Worm (Caenorhabditis elegans) whole organism, mixed stage, embryonic: ENCODE results near the gene W02F12.2.

ENCODE experiments used
- M03D4.4 ChIP-seq: sonication (generic microtip); optimal IDR thresholded peaks from 2 replicates; lab custom pipeline; 2017; ENCODE audit warnings: mild to moderate bottlenecking, missing genetic modification characterization, missing compliant biosample characterization
- bed-3 ChIP-seq: fragments of 200-800 bp; sonication (Bioruptor generic); optimal IDR thresholded peaks from 3 replicates; lab custom pipeline; 2018; ENCODE audit warnings: mild to moderate bottlenecking, missing genetic modification characterization, moderate library complexity, missing compliant biosample characterization
- blmp-1 ChIP-seq: fragments of 150-350 bp; optimal IDR thresholded peaks from 2 replicates; lab custom pipeline; 2014; ENCODE audit warnings: missing biosample characterization, missing genetic modification characterization
- ceh-39 ChIP-seq: fragments of 150-350 bp; optimal IDR thresholded peaks from 2 replicates; lab custom pipeline; 2014; ENCODE audit warnings: missing biosample characterization, missing genetic modification characterization
- ceh-83 ChIP-seq: fragments of 200-800 bp; sonication (Bioruptor generic); optimal IDR thresholded peaks from 2 replicates; lab custom pipeline; 2018; ENCODE audit warnings: mild to moderate bottlenecking, missing genetic modification characterization, missing compliant biosample characterization
- ces-1 ChIP-seq: fragments of 150-350 bp; optimal IDR thresholded peaks from 2 replicates; lab custom pipeline; 2014; ENCODE audit warnings: missing biosample characterization, missing genetic modification reagents, missing genetic modification characterization
- cnd-1 ChIP-seq: fragments of 200-800 bp; sonication (Bioruptor generic); optimal IDR thresholded peaks from 2 replicates; lab custom pipeline; 2018; ENCODE audit warnings: mild to moderate bottlenecking, missing genetic modification characterization, missing compliant biosample characterization
- elt-1 ChIP-seq: sonication (generic microtip); optimal IDR thresholded peaks from 2 replicates; lab custom pipeline; 2017; ENCODE audit warnings: missing genetic modification characterization, mild to moderate bottlenecking, missing compliant biosample characterization, antibody characterized with exemption, moderate library complexity, borderline replicate concordance; ENCODE audit not compliant: insufficient read depth
- elt-3 ChIP-seq: fragments of 150-350 bp; optimal IDR thresholded peaks from 2 replicates; lab custom pipeline; 2014; ENCODE audit warnings: missing biosample characterization, missing genetic modification characterization
- flh-1 ChIP-seq: fragments of 200-800 bp; sonication (Bioruptor generic); optimal IDR thresholded peaks from 2 replicates; lab custom pipeline; 2018; ENCODE audit warnings: mild to moderate bottlenecking, missing genetic modification characterization, moderate library complexity, missing compliant biosample characterization
- ham-2 ChIP-seq: fragments of 200-800 bp; sonication (Bioruptor generic); optimal IDR thresholded peaks from 2 replicates; lab custom pipeline; 2018; ENCODE audit warnings: mild to moderate bottlenecking, missing genetic modification characterization, missing compliant biosample characterization
- hlh-1 ChIP-seq: fragments of 150-350 bp; optimal IDR thresholded peaks from 2 replicates; lab custom pipeline; 2014; ENCODE audit warnings: missing biosample characterization, missing genetic modification reagents, missing genetic modification characterization
- lin-13 ChIP-seq: fragments of 150-350 bp; optimal IDR thresholded peaks from 2 replicates; lab custom pipeline; 2014; ENCODE audit warnings: missing biosample characterization, missing genetic modification characterization
- lin-32 ChIP-seq: fragments of 200-800 bp; sonication (Bioruptor generic); optimal IDR thresholded peaks from 2 replicates; lab custom pipeline; 2018; ENCODE audit warnings: mild to moderate bottlenecking, missing genetic modification characterization, missing compliant biosample characterization
- lsy-2 ChIP-seq: fragments of 150-350 bp; optimal IDR thresholded peaks from 2 replicates; lab custom pipeline; 2014; ENCODE audit warnings: missing biosample characterization, missing genetic modification characterization
- mep-1 ChIP-seq: fragments of 150-350 bp; optimal IDR thresholded peaks from 2 replicates; lab custom pipeline; 2017; ENCODE audit warnings: missing biosample characterization, missing genetic modification reagents, missing genetic modification characterization, inconsistent platforms
- mls-2 ChIP-seq: sonication (generic microtip); optimal IDR thresholded peaks from 2 replicates; lab custom pipeline; 2016; ENCODE audit warnings: mild to moderate bottlenecking, missing genetic modification characterization, moderate library complexity, missing compliant biosample characterization
- nhr-12 ChIP-seq: fragments of 150-350 bp; optimal IDR thresholded peaks from 2 replicates; lab custom pipeline; 2014; ENCODE audit warnings: missing biosample characterization, missing genetic modification characterization
- nhr-237 ChIP-seq: fragments of 150-350 bp; optimal IDR thresholded peaks from 2 replicates; lab custom pipeline; 2014; ENCODE audit warnings: missing biosample characterization, missing genetic modification characterization
- nhr-28 ChIP-seq: fragments of 150-350 bp; optimal IDR thresholded peaks from 2 replicates; lab custom pipeline; 2014; ENCODE audit warnings: missing biosample characterization, missing genetic modification characterization
- pha-4 ChIP-seq: fragments of 150-350 bp; optimal IDR thresholded peaks from 2 replicates; lab custom pipeline; 2018; ENCODE audit warnings: missing biosample characterization, missing genetic modification reagents, missing genetic modification characterization
- snpc-4 ChIP-seq: fragments of 150-350 bp; optimal IDR thresholded peaks from 2 replicates; lab custom pipeline; 2014; ENCODE audit warnings: missing biosample characterization, missing genetic modification characterization
- sptf-1 ChIP-seq: sonication (generic microtip); optimal IDR thresholded peaks from 2 replicates; lab custom pipeline; 2017; ENCODE audit warnings: mild to moderate bottlenecking, missing genetic modification characterization, moderate library complexity, missing compliant biosample characterization
- tbx-8 ChIP-seq: fragments of 200-800 bp; sonication (Bioruptor generic); optimal IDR thresholded peaks from 2 replicates; lab custom pipeline; 2018; ENCODE audit warnings: mild to moderate bottlenecking, missing genetic modification characterization, moderate library complexity, missing compliant biosample characterization
- unc-120 ChIP-seq: sonication (generic microtip); optimal IDR thresholded peaks from 2 replicates; lab custom pipeline; 2017; ENCODE audit warnings: missing genetic modification characterization, missing compliant biosample characterization; ENCODE audit not compliant: poor library complexity, severe bottlenecking
- unc-39 ChIP-seq: fragments of 150-350 bp; optimal IDR thresholded peaks from 2 replicates; lab custom pipeline; 2014; ENCODE audit warnings: missing biosample characterization, missing genetic modification characterization
- unc-62 ChIP-seq: fragments of 150-350 bp; optimal IDR thresholded peaks from 2 replicates; lab custom pipeline; 2014; ENCODE audit warnings: missing biosample characterization, missing genetic modification reagents, missing genetic modification characterization
- zip-8 ChIP-seq: fragments of 150-350 bp; optimal IDR thresholded peaks from 2 replicates; lab custom pipeline; 2014; ENCODE audit warnings: missing biosample characterization, missing genetic modification characterization
- ztf-11 ChIP-seq: fragments of 150-350 bp; optimal IDR thresholded peaks from 2 replicates; lab custom pipeline; 2014; ENCODE audit warnings: missing biosample characterization, missing genetic modification characterization

W02F12.2 gene

DNA sequence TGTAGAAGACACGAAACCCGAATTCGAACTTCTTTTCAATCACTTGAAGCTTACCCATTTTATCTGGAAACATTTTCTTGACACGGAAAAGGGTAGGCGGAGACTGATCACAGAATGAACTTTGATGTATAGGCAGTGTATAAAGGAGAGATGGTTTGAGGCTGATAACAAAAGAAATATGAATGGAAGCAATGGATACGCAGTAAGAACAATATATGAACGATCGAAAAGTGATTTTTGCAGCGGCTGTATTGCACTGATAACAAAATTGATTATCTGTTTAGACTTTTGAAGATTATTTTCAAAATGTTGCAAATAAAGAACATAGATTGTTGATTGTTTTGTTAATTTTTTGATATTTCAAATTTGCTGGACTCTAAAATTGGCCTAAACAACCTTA lies 31.7 kb downstream of the W02F12.2 start, which contains the start of gene pmp-5:
Gene pmp-5 (minus strand): TSS at position 63 of the 400 bp plus-strand sequence.
- no peak for TF ChIP-seq elt-3 (tag; lab: Kevin White, UChicago)
- TF ChIP-seq unc-39 = no peak
- TF ChIP-seq blmp-1 (tag; lab: Kevin White, UChicago) = no peak
- no peak for TF ChIP-seq snpc-4 (tag; lab: Kevin White, UChicago)
- TF ChIP-seq hlh-1 (tag; lab: Kevin White, UChicago) = no peak
- TF ChIP-seq ztf-11 = no peak
- no peak for TF ChIP-seq lin-32
- no peak for TF ChIP-seq unc-120 (tag; lab: Kevin White, UChicago)
- TF ChIP-seq nhr-12 (tag; lab: Kevin White, UChicago) = no peak
- no peak for TF ChIP-seq zip-8 (tag; lab: Kevin White, UChicago)
- TF ChIP-seq lin-13 (tag; lab: Kevin White, UChicago) = no peak
- no peak for TF ChIP-seq tbx-8 (GFP tag; lab: Kevin White, UChicago)
- TF ChIP-seq unc-62 (GFP tag; lab: Kevin White, UChicago) = no peak
- no peak for TF ChIP-seq mls-2 (tag; lab: Kevin White, UChicago)
- TF ChIP-seq ceh-83 (GFP tag; lab: Kevin White, UChicago) = no peak
- TF ChIP-seq ceh-39 (tag; lab: Kevin White, UChicago) = no peak
- no peak for TF ChIP-seq M03D4.4 (tag; lab: Kevin White, UChicago)
- TF ChIP-seq ham-2 = no peak
- TF ChIP-seq elt-1 = no peak

DNA sequence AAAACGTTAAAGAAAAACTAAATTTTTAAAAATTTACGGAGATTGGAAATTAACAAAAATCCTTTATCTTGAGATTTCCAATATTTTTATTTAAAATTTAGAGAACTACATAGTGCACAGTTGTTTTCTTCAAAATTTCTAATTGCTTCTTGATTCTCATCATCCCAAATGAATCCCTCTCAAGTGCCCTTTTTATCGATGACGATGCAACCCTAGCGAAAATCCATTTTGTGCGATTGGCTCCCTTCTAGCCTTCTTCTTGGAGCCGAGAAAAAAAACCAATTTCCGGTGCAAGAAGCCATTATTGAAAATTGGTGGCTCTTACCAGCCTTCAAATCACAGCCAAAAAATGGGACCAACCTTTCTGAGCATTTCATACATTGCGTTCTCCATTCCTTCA lies 34.9 kb downstream of the W02F12.2 start:
- TF ChIP-seq nhr-28 (tag; lab: Kevin White, UChicago) (no peak), ztf-11 (no peak), tbx-8 (GFP tag; lab: Kevin White, UChicago) (no peak), lsy-2 (tag; lab: Kevin White, UChicago) (no peak), ces-1 (GFP tag; lab: Kevin White, UChicago) (no peak), pha-4 (tag; lab: Kevin White, UChicago) (no peak), ceh-39 (tag; lab: Kevin White, UChicago) (no peak), bed-3 (GFP tag; lab: Kevin White, UChicago) (no peak), mep-1 (no peak), flh-1 (GFP tag; lab: Kevin White, UChicago) (no peak)

DNA sequence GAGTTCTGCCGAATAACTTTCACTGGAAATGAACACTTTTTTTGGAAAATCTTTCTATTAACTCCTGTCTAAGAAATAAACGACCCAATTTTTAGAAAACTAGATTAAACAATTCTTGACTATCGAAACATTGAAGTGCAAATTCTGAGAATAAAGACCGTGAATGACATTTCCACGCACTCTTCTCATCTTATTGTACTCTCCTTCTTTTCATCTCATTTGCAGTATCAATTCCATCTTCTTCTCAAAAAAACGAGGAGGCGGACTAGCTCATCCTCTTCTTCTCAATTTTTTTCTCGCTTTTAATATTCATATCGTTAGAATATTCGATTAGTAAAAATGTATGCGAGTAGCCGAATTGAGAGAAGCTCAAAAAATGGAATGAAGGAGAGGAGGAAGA lies 35.8 kb downstream of the W02F12.2 start:
- peak; percentile 25 for TF ChIP-seq ces-1 (GFP tag; lab: Kevin White, UChicago)
- TF ChIP-seq bed-3 (GFP tag; lab: Kevin White, UChicago) = no peak

- TF ChIP-seq flh-1 (GFP tag; lab: Kevin White, UChicago) (no peak), lin-13 (tag; lab: Kevin White, UChicago) (no peak), unc-120 (tag; lab: Kevin White, UChicago) (no peak), ces-1 (GFP tag; lab: Kevin White, UChicago) (no peak), cnd-1 (tag; lab: Kevin White, UChicago) (no peak), tbx-8 (GFP tag; lab: Kevin White, UChicago) (no peak), bed-3 (GFP tag; lab: Kevin White, UChicago) (no peak), snpc-4 (tag; lab: Kevin White, UChicago) (no peak), lsy-2 (tag; lab: Kevin White, UChicago) (no peak), nhr-237 (tag; lab: Kevin White, UChicago) (no peak)
- TF ChIP-seq, all 35 proteins: peak for 0
Measured at ce11 chrV:6659533-6659932, 37.9 kb downstream of the W02F12.2 start.

DNA sequence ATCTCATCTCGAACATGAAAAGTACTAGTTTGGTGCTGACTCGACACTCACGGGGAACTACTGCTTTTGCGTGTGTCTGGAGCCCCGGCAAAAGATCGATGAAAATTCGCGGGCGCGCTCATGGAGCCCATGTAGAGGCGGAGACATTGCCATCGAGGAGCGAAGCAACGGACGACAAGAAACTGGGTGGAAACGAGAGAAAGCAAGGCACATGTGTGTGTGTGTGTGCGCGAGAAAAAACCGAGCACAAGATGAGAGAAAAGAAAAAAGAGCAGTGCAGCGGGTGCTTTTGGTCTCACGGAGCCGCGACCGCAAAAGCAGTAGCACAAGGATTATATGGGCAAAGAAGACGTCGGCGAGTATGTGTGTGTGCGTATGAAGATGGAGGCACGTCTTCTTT lies 38.7 kb downstream of the W02F12.2 start:
- TF ChIP-seq zip-8 (tag; lab: Kevin White, UChicago) = no peak
- TF ChIP-seq mep-1 = peak; percentile 50
- TF ChIP-seq sptf-1 = peak; percentile 14
